Fruit fly (Drosophila melanogaster) whole organism, embryonic: ENCODE measurements around the gene Rad60.

Experiments
- Atf6 ChIP-seq: fragments of 200-800 bp; sonication (Bioruptor generic); IDR thresholded peaks from 2 replicates; pipeline ENCODE4 v1.3.6; 2022; ENCODE audit warnings: missing biosample characterization, missing genetic modification characterization
- BEAF-32 ChIP-seq: fragments of 200-800 bp; sonication (Bioruptor generic); optimal IDR thresholded peaks from 3 replicates; lab custom pipeline; 2017; ENCODE audit warnings: missing biosample characterization, missing genetic modification characterization, mild to moderate bottlenecking, moderate library complexity, missing genetic modification reagents
- Bgb ChIP-seq: fragments of 200-800 bp; sonication (Bioruptor generic); IDR thresholded peaks from 2 replicates; pipeline ENCODE4 v1.3.6; 2022; ENCODE audit warnings: missing biosample characterization, missing genetic modification characterization; ENCODE audit not compliant: partially characterized antibody
- C15 ChIP-seq: fragments of 200-800 bp; sonication (Bioruptor generic); IDR thresholded peaks from 3 replicates; pipeline ENCODE4 v1.3.6; 2022; ENCODE audit warnings: missing biosample characterization, missing genetic modification characterization
- CG1024 ChIP-seq: fragments of 200-800 bp; sonication (Bioruptor generic); IDR thresholded peaks from 2 replicates; pipeline ENCODE4 v1.3.6; 2022; ENCODE audit warnings: missing biosample characterization, missing genetic modification characterization
- CG10267 ChIP-seq: fragments of 200-800 bp; sonication (Bioruptor generic); optimal IDR thresholded peaks from 2 replicates; lab custom pipeline; 2018; ENCODE audit warnings: missing biosample characterization, mild to moderate bottlenecking, missing genetic modification characterization, moderate library complexity
- CG10274 ChIP-seq: fragments of 200-800 bp; sonication (Bioruptor generic); optimal IDR thresholded peaks from 3 replicates; lab custom pipeline; 2017; ENCODE audit warnings: missing biosample characterization, mild to moderate bottlenecking, missing genetic modification characterization
- CG12391 ChIP-seq: fragments of 200-800 bp; sonication (Bioruptor generic); optimal IDR thresholded peaks from 3 replicates; lab custom pipeline; 2018; ENCODE audit warnings: missing biosample characterization, mild to moderate bottlenecking, missing genetic modification characterization, moderate library complexity
- CG12744 ChIP-seq: fragments of 200-800 bp; sonication (Bioruptor generic); optimal IDR thresholded peaks from 2 replicates; lab custom pipeline; 2016; ENCODE audit warnings: missing biosample characterization, missing genetic modification characterization
- CG15011 ChIP-seq: fragments of 200-800 bp; sonication (Bioruptor generic); optimal IDR thresholded peaks from 3 replicates; lab custom pipeline; 2018; ENCODE audit warnings: missing biosample characterization, mild to moderate bottlenecking, missing genetic modification characterization
- CG15514 ChIP-seq: fragments of 200-800 bp; sonication (Bioruptor generic); optimal IDR thresholded peaks from 3 replicates; lab custom pipeline; 2017; ENCODE audit warnings: missing biosample characterization, missing genetic modification characterization, mild to moderate bottlenecking, moderate library complexity, missing genetic modification reagents
- CG1647 ChIP-seq: fragments of 200-800 bp; sonication (Bioruptor generic); optimal IDR thresholded peaks from 3 replicates; lab custom pipeline; 2016; ENCODE audit warnings: missing biosample characterization, missing genetic modification characterization
- CG17186 ChIP-seq: fragments of 200-800 bp; sonication (Bioruptor generic); optimal IDR thresholded peaks from 3 replicates; lab custom pipeline; 2017; ENCODE audit warnings: missing biosample characterization, missing genetic modification reagents, missing genetic modification characterization
- CG17361 ChIP-seq: fragments of 200-800 bp; sonication (Bioruptor generic); IDR thresholded peaks from 3 replicates; pipeline ENCODE4 v1.3.6; 2022; ENCODE audit warnings: missing biosample characterization, missing genetic modification characterization
- CG17802 ChIP-seq: fragments of 200-800 bp; sonication (Bioruptor generic); optimal IDR thresholded peaks from 2 replicates; lab custom pipeline; 2018; ENCODE audit warnings: missing biosample characterization, mild to moderate bottlenecking, missing genetic modification characterization, moderate library complexity
- CG2875 ChIP-seq: fragments of 200-800 bp; sonication (Bioruptor generic); optimal IDR thresholded peaks from 2 replicates; lab custom pipeline; 2017; ENCODE audit warnings: missing biosample characterization, mild to moderate bottlenecking, missing genetic modification characterization, missing genetic modification reagents
- CG33557 ChIP-seq: fragments of 200-800 bp; sonication (Bioruptor generic); optimal IDR thresholded peaks from 2 replicates; lab custom pipeline; 2019; ENCODE audit warnings: missing biosample characterization, mild to moderate bottlenecking, missing genetic modification characterization, moderate library complexity
- CG4424 ChIP-seq: fragments of 200-800 bp; sonication (Bioruptor generic); optimal IDR thresholded peaks from 3 replicates; lab custom pipeline; 2016; ENCODE audit warnings: missing biosample characterization, missing genetic modification characterization
- CG6254 ChIP-seq: fragments of 200-800 bp; sonication (Bioruptor generic); optimal IDR thresholded peaks from 3 replicates; lab custom pipeline; 2017; ENCODE audit warnings: mild to moderate bottlenecking, missing biosample characterization, missing genetic modification reagents, missing genetic modification characterization
- CG8924 ChIP-seq: fragments of 200-800 bp; optimal IDR thresholded peaks from 3 replicates; lab custom pipeline; 2019; ENCODE audit warnings: missing biosample characterization, mild to moderate bottlenecking, missing genetic modification characterization, moderate library complexity
- D ChIP-seq, 2 experiments: fragments of 200-800 bp in 1 of 2; fragments of >200 bp in 1 of 2; sonication (Bioruptor generic) in 1 of 2; optimal IDR thresholded peaks; 2 replicates in 1 of 2; 3 replicates in 1 of 2; lab custom pipeline; 2017; ENCODE audit warnings: mild to moderate bottlenecking in 1 of 2, missing biosample characterization in 1 of 2, missing genetic modification characterization in 1 of 2, missing genetic modification reagents in 1 of 2
- D19B ChIP-seq: fragments of 200-800 bp; sonication (Bioruptor generic); optimal IDR thresholded peaks from 2 replicates; lab custom pipeline; 2017; ENCODE audit warnings: missing biosample characterization, mild to moderate bottlenecking, missing genetic modification characterization
- Dfd ChIP-seq, 2 experiments: fragments of >200 bp; optimal IDR thresholded peaks; 2 replicates each; lab custom pipeline; 2017; ENCODE audit warnings: missing biosample characterization in 2 of 2, missing genetic modification characterization in 2 of 2
- H15 ChIP-seq: fragments of 200-800 bp; sonication (Bioruptor generic); IDR thresholded peaks from 3 replicates; pipeline ENCODE4 v1.3.6; 2022; ENCODE audit warnings: missing biosample characterization, missing genetic modification characterization
- Max ChIP-seq: fragments of 200-800 bp; sonication (Bioruptor generic); optimal IDR thresholded peaks from 2 replicates; lab custom pipeline; 2016; ENCODE audit warnings: missing biosample characterization, mild to moderate bottlenecking, missing genetic modification characterization
- Nf-YA ChIP-seq: fragments of 200-800 bp; sonication (Bioruptor generic); IDR thresholded peaks from 2 replicates; pipeline ENCODE4 v1.3.6; 2022; ENCODE audit warnings: missing biosample characterization, missing genetic modification characterization
- Oaz ChIP-seq: fragments of 200-800 bp; sonication (Bioruptor generic); IDR thresholded peaks from 2 replicates; pipeline ENCODE4 v1.3.6; 2022; ENCODE audit warnings: missing biosample characterization, missing genetic modification characterization
- Usf ChIP-seq: fragments of 200-800 bp; sonication (Bioruptor generic); optimal IDR thresholded peaks from 2 replicates; lab custom pipeline; 2017; ENCODE audit warnings: missing genotype, missing biosample characterization, missing genetic modification characterization
- YL-1 ChIP-seq: fragments of 200-800 bp; sonication (Bioruptor generic); optimal IDR thresholded peaks from 3 replicates; lab custom pipeline; 2017; ENCODE audit warnings: missing biosample characterization, mild to moderate bottlenecking, missing genetic modification characterization
- ato ChIP-seq: fragments of 200-800 bp; sonication (Bioruptor generic); IDR thresholded peaks from 2 replicates; pipeline ENCODE4 v1.3.6; 2022; ENCODE audit warnings: missing biosample characterization, missing genetic modification characterization; ENCODE audit not compliant: partially characterized antibody
- az2 ChIP-seq: fragments of 200-800 bp; sonication (Bioruptor generic); optimal IDR thresholded peaks from 3 replicates; lab custom pipeline; 2016; ENCODE audit warnings: missing biosample characterization, missing genetic modification characterization
- bbx ChIP-seq: fragments of 200-800 bp; sonication (Bioruptor generic); IDR thresholded peaks from 2 replicates; pipeline ENCODE4 v1.3.6; 2022; ENCODE audit warnings: missing biosample characterization, missing genetic modification characterization; ENCODE audit not compliant: partially characterized antibody
- cas ChIP-seq: fragments of 200-800 bp; sonication (Bioruptor generic); IDR thresholded peaks from 2 replicates; pipeline ENCODE4 v1.3.6; 2022; ENCODE audit warnings: missing biosample characterization, missing genetic modification characterization
- croc ChIP-seq: fragments of 200-800 bp; sonication (Bioruptor generic); conservative IDR thresholded peaks from 3 replicates; pipeline ENCODE4 v1.3.6; 2022; ENCODE audit warnings: missing biosample characterization, missing genetic modification characterization
- da ChIP-seq: fragments of 200-800 bp; sonication (Bioruptor generic); optimal IDR thresholded peaks from 2 replicates; lab custom pipeline; 2016; ENCODE audit warnings: missing biosample characterization, missing genetic modification characterization
- dysf ChIP-seq: fragments of 200-800 bp; sonication (Bioruptor generic); IDR thresholded peaks from 3 replicates; pipeline ENCODE4 v1.3.6; 2022; ENCODE audit warnings: missing biosample characterization, missing genetic modification characterization
- exex ChIP-seq: fragments of 200-800 bp; sonication (Bioruptor generic); optimal IDR thresholded peaks from 4 replicates; lab custom pipeline; 2018; ENCODE audit warnings: missing biosample characterization, mild to moderate bottlenecking, missing genetic modification characterization, moderate library complexity
- grn ChIP-seq: fragments of 200-800 bp; sonication (Bioruptor generic); optimal IDR thresholded peaks from 3 replicates; lab custom pipeline; 2017; ENCODE audit warnings: missing biosample characterization, missing genetic modification characterization
- ham ChIP-seq: fragments of 200-800 bp; sonication (Bioruptor generic); IDR thresholded peaks from 2 replicates; pipeline ENCODE4 v1.3.6; 2022; ENCODE audit warnings: missing biosample characterization, missing genetic modification characterization
- ken ChIP-seq: fragments of 200-800 bp; sonication (Bioruptor generic); IDR thresholded peaks from 3 replicates; pipeline ENCODE4 v1.3.6; 2022; ENCODE audit warnings: missing biosample characterization, missing genetic modification characterization
- pho ChIP-seq: fragments of 200-800 bp; sonication (Bioruptor generic); optimal IDR thresholded peaks from 2 replicates; lab custom pipeline; 2016; ENCODE audit warnings: missing biosample characterization, missing genetic modification characterization
- pnt ChIP-seq: fragments of 200-800 bp; sonication (Bioruptor generic); optimal IDR thresholded peaks from 3 replicates; lab custom pipeline; 2016; ENCODE audit warnings: missing biosample characterization, missing genetic modification characterization
- psq ChIP-seq: fragments of 200-800 bp; sonication (Bioruptor generic); optimal IDR thresholded peaks from 2 replicates; lab custom pipeline; 2017; ENCODE audit warnings: missing biosample characterization, missing genetic modification characterization
- sens ChIP-seq: fragments of 200-800 bp; sonication (Bioruptor generic); peaks from one replicate; lab custom pipeline; 2016; ENCODE audit warnings: missing biosample characterization, missing genetic modification characterization
- shn ChIP-seq: fragments of 200-800 bp; sonication (Bioruptor generic); optimal IDR thresholded peaks from 3 replicates; lab custom pipeline; 2016; ENCODE audit warnings: missing biosample characterization, missing genetic modification characterization
- sqz ChIP-seq: fragments of 200-800 bp; sonication (Bioruptor generic); optimal IDR thresholded peaks from 3 replicates; lab custom pipeline; 2018; ENCODE audit warnings: missing biosample characterization, mild to moderate bottlenecking, missing genetic modification characterization
- unc-4 ChIP-seq: fragments of 200-800 bp; sonication (Bioruptor generic); IDR thresholded peaks from 2 replicates; pipeline ENCODE4 v1.3.6; 2022; ENCODE audit warnings: missing biosample characterization, missing genetic modification characterization; ENCODE audit not compliant: partially characterized antibody
- vnd ChIP-seq: fragments of 200-800 bp; sonication (Bioruptor generic); IDR thresholded peaks from 3 replicates; pipeline ENCODE4 v1.3.6; 2022; ENCODE audit warnings: missing biosample characterization, missing genetic modification characterization; ENCODE audit not compliant: partially characterized antibody
- wor ChIP-seq: fragments of 200-800 bp; sonication (Bioruptor generic); IDR thresholded peaks from 2 replicates; pipeline ENCODE4 v1.3.6; 2022; ENCODE audit warnings: missing biosample characterization, missing genetic modification characterization
- zfh2 ChIP-seq: fragments of 200-800 bp; sonication (Bioruptor generic); optimal IDR thresholded peaks from 2 replicates; lab custom pipeline; 2016; ENCODE audit warnings: missing biosample characterization, missing genetic modification characterization

Rad60 gene

DNA sequence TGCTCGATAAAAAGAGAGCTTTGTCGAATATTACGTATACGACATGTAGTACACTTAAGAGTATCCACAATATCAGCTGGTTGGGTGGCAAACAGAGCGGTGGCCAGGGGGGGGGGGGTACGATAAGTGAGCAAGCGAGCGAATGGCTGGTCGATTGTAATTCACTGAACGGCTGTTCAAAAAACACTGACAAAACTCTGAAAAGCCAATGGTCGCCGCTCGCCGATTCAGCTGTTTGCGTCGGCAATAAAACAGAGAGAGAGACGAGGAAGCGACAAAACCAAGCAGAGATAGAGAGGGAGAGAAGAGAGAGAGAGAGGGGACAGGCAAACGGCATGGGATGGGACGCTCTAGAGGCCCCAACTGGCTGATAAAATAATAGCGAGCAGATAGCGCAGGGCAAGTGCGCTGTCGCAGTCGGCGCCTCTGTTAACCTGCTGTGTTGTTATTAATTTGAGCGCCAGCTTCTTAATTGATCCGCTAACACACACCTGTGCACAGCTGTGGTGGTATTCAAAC is 24.7 kb downstream of the Rad60 start, which contains the start of gene cnc (continued):
- TF ChIP-seq psq (GFP tag; lab: Kevin White, UChicago) (no peak), Usf (GFP tag; lab: Kevin White, UChicago) (no peak), CG1647 (GFP tag; lab: Kevin White, UChicago) (no peak), pho (GFP tag; lab: Kevin White, UChicago) (no peak), ato (GFP tag; lab: Robert Waterston, UW) (no peak), CG6254 (GFP tag; lab: Kevin White, UChicago) (no peak), Nf-YA (GFP tag; lab: Robert Waterston, UW) (no peak), bbx (GFP tag; lab: Robert Waterston, UW) (no peak; the same call in 1 of the 2 replicates), zfh2 (GFP tag; lab: Kevin White, UChicago) (no peak), CG17186 (GFP tag; lab: Kevin White, UChicago) (no peak), CG8924 (no peak), croc (no peak), Dfd (GFP tag; optimal IDR thresholded peaks at IDR 0.05; lab: Kevin White, UChicago) (no peak), CG12391 (tag; lab: Kevin White, UChicago) (no peak), CG4424 (GFP tag; lab: Kevin White, UChicago) (no peak), C15 (GFP tag; lab: Robert Waterston, UW) (no peak), exex (tag; lab: Kevin White, UChicago) (peak; percentile 96), grn (peak; percentile 83), Oaz (GFP tag; lab: Robert Waterston, UW) (no peak), az2 (no peak), CG33557 (no peak), vnd (GFP tag; lab: Robert Waterston, UW) (no peak), Max (GFP tag; lab: Kevin White, UChicago) (no peak), CG2875 (GFP tag; lab: Kevin White, UChicago) (no peak), BEAF-32 (no peak), da (GFP tag; lab: Kevin White, UChicago) (no peak), CG17802 (tag; lab: Kevin White, UChicago) (no peak), dysf (peak; percentile 9; the same call in 1 of the 3 replicates), sens (GFP tag; lab: Kevin White, UChicago) (peak; percentile 57), cas (GFP tag; lab: Robert Waterston, UW) (no peak), Atf6 (peak; percentile 63), wor (GFP tag; lab: Robert Waterston, UW) (no peak), CG17361 (GFP tag; lab: Robert Waterston, UW) (no peak), sqz (GFP tag; lab: Kevin White, UChicago) (peak; percentile 57), CG15011 (no peak), D (optimal IDR thresholded peaks at IDR 0.05; lab: Kevin White, UChicago) (no peak), D (GFP tag; optimal IDR thresholded peaks at IDR 0.05; lab: Kevin White, UChicago) (no peak), pnt (GFP tag; lab: Kevin White, UChicago) (no peak), CG10274 (GFP tag; lab: Kevin White, UChicago) (no peak), CG12744 (no peak), ham (GFP tag; lab: Robert Waterston, UW) (no peak), CG1024 (GFP tag; lab: Robert Waterston, UW) (0 out of 2 replicates have a peak, but pooled peaks have one; percentile 34), CG15514 (GFP tag; lab: Kevin White, UChicago) (peak; percentile 44), YL-1 (no peak), CG10267 (tag; lab: Kevin White, UChicago) (no peak), Bgb (GFP tag; lab: Robert Waterston, UW) (peak; percentile 35; the same call in 1 of the 2 replicates), unc-4 (GFP tag; lab: Robert Waterston, UW) (peak; percentile 42), D19B (GFP tag; lab: Kevin White, UChicago) (no peak), shn (GFP tag; lab: Kevin White, UChicago) (no peak), H15 (GFP tag; lab: Robert Waterston, UW) (no peak), ken (GFP tag; lab: Robert Waterston, UW) (no peak)
